Fruit fly (Drosophila melanogaster): ENCODE results near the gene Arglu1.
A peak's percentile ranks its signal among the peaks of the same experiment; 100 is the strongest.

The Arglu1 gene

DNA sequence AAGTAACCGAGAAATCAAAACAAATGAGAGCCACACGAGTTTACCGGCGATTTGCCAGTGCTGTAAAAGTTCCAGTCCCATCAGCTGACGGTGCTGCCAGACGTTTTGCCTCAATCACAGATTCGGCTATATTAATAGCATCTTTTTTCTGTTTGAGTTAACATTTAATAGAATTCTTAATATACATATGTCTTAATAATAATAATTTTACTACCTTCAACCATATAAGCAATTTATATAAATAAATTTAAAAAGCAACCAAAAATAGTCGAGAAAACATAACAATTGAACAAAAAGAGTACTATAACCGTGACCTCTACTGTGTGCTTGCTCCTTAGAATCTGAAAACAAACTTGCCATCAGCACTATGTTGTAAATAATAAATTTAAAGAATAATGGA lies 16.2 kb upstream of the Arglu1 start, which contains the start of the genes CG13126 and CG4709 (continued):
- TF ChIP-seq Lpt (GFP tag; optimal IDR thresholded peaks at IDR 0.05) (peak; percentile 82), CG6792 (GFP tag; optimal IDR thresholded peaks at IDR 0.05) (peak; percentile 86), CG8319 (GFP tag; optimal IDR thresholded peaks at IDR 0.05) (peak; percentile 86), CG10631 (GFP tag; optimal IDR thresholded peaks at IDR 0.05) (peak; percentile 93), Sox14 (GFP tag; optimal IDR thresholded peaks at IDR 0.05) (peak; percentile 74), CG8119 (GFP tag; IDR thresholded peaks at IDR 0.05) (peak; percentile 94), dsx (GFP tag; optimal IDR thresholded peaks at IDR 0.05; ENCODE audit: poor library complexity, severe bottlenecking) (peak; percentile 96), CG4318 (GFP tag; optimal IDR thresholded peaks at IDR 0.05) (no peak)

DNA sequence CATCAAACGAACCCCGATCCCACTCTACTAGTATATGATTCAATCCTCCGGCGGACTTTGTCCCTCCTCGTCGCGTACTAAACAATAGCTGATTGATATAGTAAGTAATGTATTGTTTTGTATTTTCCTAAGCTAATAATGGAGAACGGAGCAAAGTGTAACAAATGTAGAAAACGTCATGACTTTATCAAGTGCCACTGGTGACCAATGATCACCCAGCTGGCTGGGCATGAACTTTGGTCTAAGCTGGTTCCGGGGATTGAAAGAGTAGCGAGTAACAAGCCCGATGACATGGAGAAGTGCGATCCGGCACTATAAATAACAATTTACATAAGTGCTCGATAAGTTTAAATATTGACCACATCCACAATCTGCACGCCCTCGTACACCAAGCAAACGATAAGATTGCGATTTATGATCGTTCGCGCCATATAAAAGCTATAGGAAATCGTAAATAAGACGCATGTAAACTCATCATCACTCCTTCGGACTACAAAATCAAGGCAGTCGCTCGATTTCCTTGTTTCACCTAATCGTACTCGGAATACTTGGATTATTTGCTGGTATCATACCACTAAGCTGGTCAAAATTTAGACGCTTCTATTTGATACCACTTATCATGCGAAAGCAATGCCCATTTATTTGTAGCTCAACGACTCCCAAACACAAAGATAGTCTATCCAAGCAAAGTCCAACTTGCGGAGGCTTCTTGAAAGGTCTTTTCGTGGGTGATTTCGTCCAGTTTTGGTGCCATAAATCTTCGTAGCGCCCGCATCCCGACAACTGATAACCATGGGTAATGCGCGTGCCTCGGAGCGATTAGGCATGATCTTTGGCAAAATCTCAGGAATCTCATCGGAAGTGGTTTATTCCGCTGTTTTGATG lies 11.5 kb upstream of the Arglu1 start:
- peak; percentile 39; the same call in 1 of the 3 replicates for TF ChIP-seq CG8119 (GFP tag; IDR thresholded peaks at IDR 0.05)
- TF ChIP-seq eg (GFP tag; IDR thresholded peaks at IDR 0.05): peak; percentile 31; the same call in 1 of the 3 replicates
- peak; percentile 79 for TF ChIP-seq vri (GFP tag; optimal IDR thresholded peaks at IDR 0.05)
- peak; percentile 36 for TF ChIP-seq CG9139 (GFP tag; optimal IDR thresholded peaks at IDR 0.05)
- TF ChIP-seq ss (GFP tag; optimal IDR thresholded peaks at IDR 0.05): peak; percentile 46 to 49
- no peak for TF ChIP-seq Met (GFP tag; optimal IDR thresholded peaks at IDR 0.05)
- peak; percentile 10 for TF ChIP-seq CG6854 (GFP tag; optimal IDR thresholded peaks at IDR 0.05)
- TF ChIP-seq Lpt (GFP tag; optimal IDR thresholded peaks at IDR 0.05): no peak
- TF ChIP-seq CG6792 (GFP tag; optimal IDR thresholded peaks at IDR 0.05): no peak
- no peak for TF ChIP-seq CG1621 (tag; optimal IDR thresholded peaks at IDR 0.05)
- peak; percentile 16 for TF ChIP-seq CG6808 (GFP tag; optimal IDR thresholded peaks at IDR 0.05)
- TF ChIP-seq Sox14 (GFP tag; optimal IDR thresholded peaks at IDR 0.05): peak; percentile 3
- TF ChIP-seq CG6276 (GFP tag; optimal IDR thresholded peaks at IDR 0.05): peak; percentile 75
- TF ChIP-seq CG16779 (tag; optimal IDR thresholded peaks at IDR 0.05): peak; percentile 60
- TF ChIP-seq Eip78C (GFP tag): peak; percentile 34
- peak; percentile 60 for TF ChIP-seq svp (GFP tag)
- TF ChIP-seq net (GFP tag; optimal IDR thresholded peaks at IDR 0.05): peak; percentile 29
- no peak for TF ChIP-seq fd85E (GFP tag; optimal IDR thresholded peaks at IDR 0.05)
- peak; percentile 4 for TF ChIP-seq CG3919 (GFP tag; optimal IDR thresholded peaks at IDR 0.05)

DNA sequence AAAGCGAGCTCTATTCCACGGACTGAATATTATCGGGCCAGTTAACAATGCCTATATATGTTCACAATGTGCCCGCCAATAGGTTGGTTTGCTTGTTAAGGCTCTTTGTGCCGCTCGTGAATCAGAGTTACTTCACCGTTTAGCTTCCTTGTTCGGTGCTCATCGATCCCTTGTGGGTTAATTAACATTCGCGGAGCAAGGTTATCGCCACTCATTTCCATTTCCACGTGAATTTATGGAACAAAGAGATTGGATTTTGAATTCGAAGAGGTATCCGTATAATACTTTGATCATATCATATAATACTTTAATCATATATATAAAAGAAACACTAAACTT lies 10.6 kb upstream of the Arglu1 start:
- TF ChIP-seq net (GFP tag; optimal IDR thresholded peaks at IDR 0.05): no peak
- TF ChIP-seq dsx (GFP tag; optimal IDR thresholded peaks at IDR 0.05; ENCODE audit: poor library complexity, severe bottlenecking): no peak
- no peak for TF ChIP-seq Sox15 (GFP tag; optimal IDR thresholded peaks at IDR 0.05)
- TF ChIP-seq CG8319 (GFP tag; optimal IDR thresholded peaks at IDR 0.05): no peak
- no peak for TF ChIP-seq CG1621 (tag; optimal IDR thresholded peaks at IDR 0.05)
- no peak for TF ChIP-seq Eip75B (GFP tag; optimal IDR thresholded peaks at IDR 0.05)
- peak; percentile 0 for TF ChIP-seq CG6808 (GFP tag; optimal IDR thresholded peaks at IDR 0.05)
- no peak for TF ChIP-seq CG8119 (GFP tag; IDR thresholded peaks at IDR 0.05)
- peak; percentile 89 for TF ChIP-seq svp (GFP tag)
- no peak for TF ChIP-seq CG10669 (GFP tag; optimal IDR thresholded peaks at IDR 0.05)
- no peak for TF ChIP-seq CG32006 (GFP tag; optimal IDR thresholded peaks at IDR 0.05)
- no peak for TF ChIP-seq Hr4 (GFP tag; optimal IDR thresholded peaks at IDR 0.05)
- TF ChIP-seq eg (GFP tag; IDR thresholded peaks at IDR 0.05): no peak

DNA sequence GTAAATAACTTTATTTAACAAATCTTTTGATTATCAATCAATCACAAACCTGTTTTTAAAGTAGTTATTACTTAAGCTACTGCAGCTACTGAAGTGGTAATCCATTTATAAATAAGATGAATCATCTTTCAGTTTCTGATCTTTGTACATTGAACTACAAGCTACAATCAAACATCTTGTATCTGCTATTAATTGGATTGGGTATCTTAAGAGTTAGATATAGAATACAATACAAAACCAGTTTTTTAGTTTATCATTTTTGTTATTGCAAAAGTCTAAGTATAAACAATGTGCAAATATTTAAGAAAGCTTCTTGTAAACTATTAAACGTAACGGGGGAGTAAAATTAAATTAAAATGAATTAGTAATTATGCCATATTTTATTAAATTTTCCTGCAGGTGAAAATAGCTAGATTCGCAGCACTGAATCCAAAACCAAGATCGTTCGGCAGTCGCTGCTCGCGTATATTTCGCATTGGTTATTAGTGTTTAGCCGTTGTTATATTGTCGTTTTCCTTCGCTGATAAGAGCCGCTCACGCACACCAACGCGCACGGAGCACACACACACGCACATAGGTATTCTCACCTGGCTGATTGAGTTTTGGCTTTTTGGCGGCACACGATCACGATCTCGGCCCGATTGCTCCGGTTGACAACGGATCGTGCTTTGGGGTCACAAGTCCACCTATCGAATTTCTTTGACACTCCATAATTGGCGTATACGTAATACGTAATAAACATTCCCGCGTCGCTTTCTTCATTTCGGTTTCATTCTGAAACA lies 10.0 kb upstream of the Arglu1 start:
- TF ChIP-seq Blimp-1 (GFP tag; optimal IDR thresholded peaks at IDR 0.05) (no peak), vri (GFP tag; optimal IDR thresholded peaks at IDR 0.05) (peak; percentile 99), CG10669 (GFP tag; optimal IDR thresholded peaks at IDR 0.05) (no peak), CG3032 (tag; optimal IDR thresholded peaks at IDR 0.05) (no peak), Eip78C (GFP tag) (peak; percentile 85), spab (GFP tag; optimal IDR thresholded peaks at IDR 0.05) (no peak), Eip75B (GFP tag; optimal IDR thresholded peaks at IDR 0.05) (no peak), CG7368 (GFP tag; optimal IDR thresholded peaks at IDR 0.05) (no peak), topi (GFP tag; optimal IDR thresholded peaks at IDR 0.05) (peak; percentile 22), CG15336 (GFP tag; IDR thresholded peaks at IDR 0.05) (no peak), Sox15 (GFP tag; optimal IDR thresholded peaks at IDR 0.05) (no peak), Ets96B (tag; optimal IDR thresholded peaks at IDR 0.05) (no peak), CG6792 (GFP tag; optimal IDR thresholded peaks at IDR 0.05) (no peak), acj6 (GFP tag; optimal IDR thresholded peaks at IDR 0.05) (no peak), Gug (GFP tag; IDR thresholded peaks at IDR 0.05) (no peak), CG9139 (GFP tag; optimal IDR thresholded peaks at IDR 0.05) (no peak), Hr38 (GFP tag; optimal IDR thresholded peaks at IDR 0.05) (no peak), CG6276 (GFP tag; optimal IDR thresholded peaks at IDR 0.05) (no peak), net (GFP tag; optimal IDR thresholded peaks at IDR 0.05) (no peak), CG3919 (GFP tag; optimal IDR thresholded peaks at IDR 0.05) (no peak), CG6163 (GFP tag; IDR thresholded peaks at IDR 0.05) (0 out of 3 replicates have a peak, but pooled peaks have one; percentile 49), Lpt (GFP tag; optimal IDR thresholded peaks at IDR 0.05) (no peak), dsx (GFP tag; optimal IDR thresholded peaks at IDR 0.05; ENCODE audit: poor library complexity, severe bottlenecking) (no peak), CG8632 (GFP tag; optimal IDR thresholded peaks at IDR 0.05) (no peak)
